Worm (Caenorhabditis elegans) whole organism, late embryonic: Measurements from ENCODE around the gene T28B11.1.

ENCODE experiments used
- T23F11.4 ChIP-seq: fragments of 200-800 bp; sonication (Bioruptor generic); optimal IDR thresholded peaks from 2 replicates; lab custom pipeline; 2018; ENCODE audit warnings: mild to moderate bottlenecking, missing genetic modification characterization, missing compliant biosample characterization
- ceh-22 ChIP-seq: sonication (generic microtip); optimal IDR thresholded peaks from 2 replicates; lab custom pipeline; 2017; ENCODE audit warnings: missing biosample characterization, missing genetic modification characterization
- ceh-9 ChIP-seq: sonication (generic microtip); optimal IDR thresholded peaks from 2 replicates; lab custom pipeline; 2016; ENCODE audit warnings: mild to moderate bottlenecking, missing genetic modification characterization, inconsistent platforms, missing compliant biosample characterization
- che-1 ChIP-seq: sonication (generic microtip); optimal IDR thresholded peaks from 2 replicates; lab custom pipeline; 2016; ENCODE audit warnings: mild to moderate bottlenecking, missing genetic modification characterization, missing compliant biosample characterization
- elt-2 ChIP-seq: sonication (generic microtip); optimal IDR thresholded peaks from 2 replicates; lab custom pipeline; 2016; ENCODE audit warnings: missing genetic modification reagents, missing genetic modification characterization, missing compliant biosample characterization
- fkh-10 ChIP-seq: fragments of 150-350 bp; optimal IDR thresholded peaks from 2 replicates; lab custom pipeline; 2014; ENCODE audit warnings: missing biosample characterization, missing genetic modification reagents, missing genetic modification characterization
- gmeb-2 ChIP-seq: sonication (generic microtip); optimal IDR thresholded peaks from 2 replicates; lab custom pipeline; 2016; ENCODE audit warnings: missing genetic modification characterization, inconsistent platforms, missing compliant biosample characterization
- nfya-1 ChIP-seq: sonication (generic microtip); optimal IDR thresholded peaks from 2 replicates; lab custom pipeline; 2017; ENCODE audit warnings: missing genetic modification characterization, mild to moderate bottlenecking, missing compliant biosample characterization, antibody characterized with exemption, moderate library complexity
- nhr-11 ChIP-seq: fragments of 150-350 bp; optimal IDR thresholded peaks from 2 replicates; lab custom pipeline; 2014; ENCODE audit warnings: missing biosample characterization, missing genetic modification characterization
- npax-4 ChIP-seq: sonication (generic microtip); optimal IDR thresholded peaks from 2 replicates; lab custom pipeline; 2016; ENCODE audit warnings: missing genetic modification characterization, missing compliant biosample characterization
- pag-3 ChIP-seq: sonication (generic microtip); optimal IDR thresholded peaks from 2 replicates; lab custom pipeline; 2016; ENCODE audit warnings: missing compliant biosample characterization, missing genetic modification characterization, borderline replicate concordance
- sox-4 ChIP-seq: sonication (generic microtip); optimal IDR thresholded peaks from 2 replicates; lab custom pipeline; 2017; ENCODE audit warnings: mild to moderate bottlenecking, missing genetic modification characterization, inconsistent platforms, missing compliant biosample characterization
- ttx-3 ChIP-seq: sonication (generic microtip); optimal IDR thresholded peaks from 2 replicates; lab custom pipeline; 2016; ENCODE audit warnings: missing genetic modification reagents, missing genetic modification characterization, missing compliant biosample characterization
- unc-86 ChIP-seq: sonication (generic microtip); optimal IDR thresholded peaks from 2 replicates; lab custom pipeline; 2016; ENCODE audit warnings: missing genetic modification characterization, missing compliant biosample characterization

DNA sequence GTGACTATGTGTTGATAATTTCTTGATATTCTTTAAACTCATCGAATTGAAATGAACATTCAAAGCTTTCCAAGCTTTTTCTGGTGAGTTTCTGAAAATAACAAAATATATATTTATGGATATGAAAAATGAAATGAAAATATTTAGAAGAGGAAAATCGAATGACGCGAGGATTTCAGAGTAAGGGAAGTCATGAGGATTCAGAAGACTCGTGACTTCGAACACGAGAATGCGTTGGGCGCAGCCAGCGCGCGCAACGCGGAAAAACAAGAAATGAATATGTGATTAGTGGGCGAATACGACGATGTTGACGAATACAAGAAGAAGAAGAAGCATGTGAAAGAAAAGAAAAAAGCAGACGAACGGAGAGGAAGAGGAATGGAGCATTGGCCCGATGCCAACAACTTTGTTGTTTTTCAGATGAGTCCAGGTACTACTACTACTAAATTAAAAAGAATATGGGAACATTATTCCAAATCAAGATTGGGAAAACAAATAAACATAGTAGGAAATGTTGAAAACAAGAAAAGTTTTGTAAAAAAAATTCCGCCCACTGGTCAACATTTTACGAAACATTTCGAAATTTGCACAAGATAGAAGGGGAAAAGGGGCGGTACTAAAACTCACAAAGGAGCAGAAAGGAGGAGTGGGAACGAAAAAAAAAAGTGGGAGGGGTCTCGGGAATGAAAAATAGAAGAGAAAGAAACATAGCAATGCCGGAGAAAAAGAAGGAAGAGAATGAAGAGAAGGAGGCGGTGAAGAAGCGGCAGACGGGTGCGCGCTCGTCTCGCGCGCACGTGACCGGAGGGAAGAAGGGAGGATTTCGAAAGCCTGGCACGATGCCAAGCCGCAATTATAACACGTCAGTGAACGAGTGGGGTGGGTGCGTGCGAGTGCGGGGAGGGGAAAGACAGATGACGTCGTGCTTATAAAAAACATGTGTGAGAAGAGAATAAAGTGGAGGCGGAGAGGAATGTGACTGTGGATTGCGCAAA lies 16.8 kb downstream of the T28B11.1 start:
- TF ChIP-seq T23F11.4 (GFP tag; lab: Kevin White, UChicago): no peak
- no peak for TF ChIP-seq elt-2 (tag; lab: Kevin White, UChicago)
- no peak for TF ChIP-seq ttx-3 (tag; lab: Kevin White, UChicago)
- no peak for TF ChIP-seq pag-3
- TF ChIP-seq ceh-22 (tag; lab: Kevin White, UChicago): no peak
- no peak for TF ChIP-seq nhr-11 (tag; lab: Kevin White, UChicago)
- TF ChIP-seq nfya-1 (tag; lab: Kevin White, UChicago): peak; percentile 65
- TF ChIP-seq che-1: no peak
- no peak for TF ChIP-seq sox-4 (tag; lab: Kevin White, UChicago)
- TF ChIP-seq ceh-9 (tag; lab: Kevin White, UChicago): no peak
- TF ChIP-seq fkh-10 (GFP tag; lab: Kevin White, UChicago): no peak
- peak; percentile 8 for TF ChIP-seq gmeb-2 (tag; lab: Kevin White, UChicago)
- TF ChIP-seq unc-86 (tag; lab: Kevin White, UChicago): no peak
- TF ChIP-seq npax-4 (tag; lab: Kevin White, UChicago): no peak
